Worm (Caenorhabditis elegans): ENCODE measurements around the gene ins-10.
"Not testable (repeated sequence)": the region's sequence is repeated elsewhere in the genome, so short reads cannot be mapped to it uniquely, and the experiment has no call there.

DNA sequence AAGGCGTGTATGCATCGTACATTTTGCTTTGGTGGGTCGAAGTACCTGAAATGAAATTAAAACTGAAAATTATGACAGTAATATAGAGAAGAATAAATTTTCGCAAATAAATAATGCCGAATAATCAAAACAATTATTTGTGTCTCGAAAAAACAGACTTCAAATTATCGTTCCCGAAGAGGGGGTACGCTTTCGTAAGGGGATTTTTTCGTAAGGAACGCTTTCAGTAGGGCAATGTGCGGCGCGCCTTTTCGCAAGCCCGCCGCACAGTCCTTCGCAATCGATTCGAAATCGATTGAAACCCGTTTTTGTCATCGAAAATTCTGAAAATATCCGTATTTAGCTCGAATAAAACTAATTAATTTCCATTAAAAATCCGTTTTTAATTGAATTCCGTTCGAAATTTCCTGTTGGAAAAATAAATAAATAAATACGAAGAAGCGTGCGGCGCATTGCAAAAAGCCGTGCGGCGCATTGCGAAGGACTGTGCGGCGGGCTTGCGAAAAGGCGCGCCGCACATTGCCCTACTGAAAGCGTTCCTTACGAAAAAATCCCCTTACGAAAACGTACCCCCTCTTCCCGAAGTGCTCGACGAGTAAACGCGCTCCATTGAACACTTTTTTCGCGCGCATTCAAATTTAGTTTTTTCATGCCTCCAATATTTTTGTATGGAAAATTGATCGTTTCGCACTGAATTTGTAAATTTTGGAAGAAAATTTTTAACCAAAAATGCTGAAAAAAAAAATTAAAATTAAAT is 4.8 kb downstream of the ins-10 start, which contains the start of gene vps-39:
- peak; percentile 17 for TF ChIP-seq lin-15B (tag; optimal IDR thresholded peaks at IDR 0.05)
- not testable (repeated sequence) for TF ChIP-seq aly-2 (tag; optimal IDR thresholded peaks at IDR 0.05); nhr-111 (GFP tag; optimal IDR thresholded peaks at IDR 0.05); ama-1 (optimal IDR thresholded peaks at IDR 0.05); unc-39 (tag; optimal IDR thresholded peaks at IDR 0.05); snpc-4 (tag; optimal IDR thresholded peaks at IDR 0.05)
- peak; percentile 83 for TF ChIP-seq mdt-29 (GFP tag; IDR thresholded peaks at IDR 0.05)

Data from whole organism, L4 larva.